Worm (Caenorhabditis elegans) whole organism, midembryonic: Measurements from ENCODE around the gene ins-16.

Source experiments
- T22C8.4 ChIP-seq: fragments of 200-800 bp; sonication (Bioruptor generic); IDR thresholded peaks from 2 replicates; pipeline ENCODE4 v1.3.6; 2022; ENCODE audit warnings: missing genetic modification characterization, missing compliant biosample characterization
- flt-1 ChIP-seq: fragments of 200-800 bp; sonication (Bioruptor generic); IDR thresholded peaks from 2 replicates; pipeline ENCODE4 v1.3.6; 2022; ENCODE audit warnings: missing genetic modification characterization, missing compliant biosample characterization
- klf-2 ChIP-seq: fragments of 200-800 bp; sonication (Bioruptor generic); conservative IDR thresholded peaks from 2 replicates; pipeline ENCODE4 v1.3.6; 2022; ENCODE audit warnings: missing genetic modification reagents, missing genetic modification characterization, missing compliant biosample characterization

Gene ins-16

DNA sequence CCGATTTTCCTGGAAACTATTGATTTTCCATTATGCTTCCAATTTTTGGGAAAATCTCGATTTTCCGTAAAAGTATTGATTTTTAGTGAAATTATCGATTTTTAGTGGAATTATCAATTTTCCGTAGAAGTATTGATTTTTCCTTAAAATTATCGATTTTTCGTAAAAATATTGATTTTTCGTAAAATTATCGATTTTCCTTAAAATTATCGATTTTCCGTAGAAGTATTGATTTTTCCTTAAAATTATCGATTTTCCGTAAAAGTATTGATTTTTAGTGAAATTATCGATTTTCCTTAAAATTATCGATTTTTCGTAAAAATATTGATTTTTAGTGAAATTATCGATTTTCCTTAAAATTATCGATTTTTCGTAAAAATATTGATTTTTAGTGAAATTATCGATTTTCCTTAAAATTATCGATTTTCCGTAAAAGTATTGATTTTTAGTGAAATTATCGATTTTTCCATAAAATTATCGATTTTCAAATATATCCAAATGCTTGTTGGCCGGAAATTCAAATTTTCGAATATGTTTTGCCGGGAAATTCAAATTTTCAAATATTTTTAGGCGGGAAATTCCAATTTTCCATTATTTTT lies 46.8 kb downstream of the ins-16 start:
- peak; percentile 98 for TF ChIP-seq T22C8.4

DNA sequence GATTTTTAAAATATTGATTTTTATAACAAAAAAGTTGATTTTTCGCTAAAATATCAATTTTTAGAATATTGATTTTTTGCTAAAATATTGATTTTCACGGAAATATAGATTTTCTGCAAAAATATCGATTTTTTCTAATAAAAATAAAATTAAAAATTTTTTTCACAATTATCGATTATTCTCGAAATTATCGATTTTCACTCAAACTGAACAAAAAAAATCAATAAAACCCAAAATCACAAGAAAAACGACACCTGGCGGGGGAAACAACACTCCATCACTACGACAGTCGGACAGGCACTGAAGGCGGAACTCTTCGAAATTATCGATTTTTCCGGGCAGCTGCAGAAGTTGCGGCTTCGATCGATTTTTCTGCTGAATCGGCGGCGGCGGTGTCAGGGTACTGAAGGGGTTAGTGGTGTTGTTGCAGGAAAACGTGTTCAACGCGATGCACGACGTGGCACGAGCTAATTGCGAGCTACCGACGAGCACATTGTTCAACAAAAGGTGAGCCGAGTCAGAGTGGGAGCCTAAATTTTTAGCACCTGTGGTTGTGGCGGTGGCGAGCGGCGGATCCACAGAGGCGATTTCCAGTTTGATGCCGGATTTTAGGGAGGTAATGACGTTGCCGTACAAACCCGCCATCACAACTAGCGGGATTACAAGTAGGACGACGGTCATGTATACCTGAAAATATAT lies 47.5 kb downstream of the ins-16 start:
- TF ChIP-seq T22C8.4: peak; percentile 70
- no peak for TF ChIP-seq flt-1 (GFP tag; lab: Robert Waterston, UW)

DNA sequence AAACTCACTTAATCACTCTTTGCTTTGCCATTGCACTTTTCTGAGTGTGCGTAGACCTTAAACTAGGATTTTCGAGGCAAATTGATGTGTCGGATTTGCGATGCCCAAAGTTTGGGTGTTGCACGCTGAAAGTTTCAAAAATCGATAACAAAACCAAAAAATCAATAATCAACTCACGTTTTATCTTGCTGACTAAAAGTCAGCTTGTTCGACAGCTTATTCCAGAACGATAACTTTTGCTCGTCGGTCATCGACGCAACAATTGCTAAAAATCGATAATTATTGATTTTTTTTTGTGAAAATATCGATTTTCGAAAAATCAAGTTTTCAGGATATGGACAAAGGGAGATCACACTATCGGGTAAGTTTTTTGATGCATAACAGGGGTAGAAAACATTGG lies 48.2 kb downstream of the ins-16 start:
- TF ChIP-seq T22C8.4 (peak; percentile 72), klf-2 (GFP tag; lab: Robert Waterston, UW) (no peak)
